Fruit fly (Drosophila melanogaster) whole organism, embryonic: ENCODE data around the gene CG12661.

Source experiments
- Atf-2 ChIP-seq: fragments of 200-800 bp; sonication (Bioruptor generic); optimal IDR thresholded peaks from 2 replicates; lab custom pipeline; 2016; ENCODE audit warnings: missing biosample characterization, missing genetic modification characterization
- Blimp-1 ChIP-seq: fragments of 200-800 bp; sonication (Bioruptor generic); optimal IDR thresholded peaks from 3 replicates; lab custom pipeline; 2018; ENCODE audit warnings: missing biosample characterization, missing genetic modification characterization, mild to moderate bottlenecking, moderate library complexity, missing genetic modification reagents
- CG11456 ChIP-seq: fragments of 200-800 bp; sonication (Bioruptor generic); IDR thresholded peaks from 3 replicates; pipeline ENCODE4 v1.3.6; 2022; ENCODE audit warnings: missing biosample characterization, missing genetic modification characterization
- CG11723 ChIP-seq: fragments of 200-800 bp; sonication (Bioruptor generic); optimal IDR thresholded peaks from 2 replicates; lab custom pipeline; 2017; ENCODE audit warnings: missing biosample characterization, mild to moderate bottlenecking, missing genetic modification characterization
- CG12659 ChIP-seq: fragments of 200-800 bp; sonication (Bioruptor generic); optimal IDR thresholded peaks from 3 replicates; lab custom pipeline; 2017; ENCODE audit warnings: mild to moderate bottlenecking, missing biosample characterization, missing genetic modification reagents, missing genetic modification characterization
- CG12769 ChIP-seq: fragments of 200-800 bp; sonication (Bioruptor generic); optimal IDR thresholded peaks from 2 replicates; lab custom pipeline; 2019; ENCODE audit warnings: missing biosample characterization, mild to moderate bottlenecking, missing genetic modification characterization, moderate library complexity
- CG14014 ChIP-seq: fragments of 200-800 bp; sonication (Bioruptor generic); IDR thresholded peaks from 2 replicates; pipeline ENCODE4 v1.3.6; 2022; ENCODE audit warnings: missing biosample characterization, missing genetic modification characterization
- CG14050 ChIP-seq: fragments of 200-800 bp; sonication (Bioruptor generic); IDR thresholded peaks from 3 replicates; pipeline ENCODE4 v1.3.6; 2022; ENCODE audit warnings: missing biosample characterization, missing genetic modification characterization
- CG15269 ChIP-seq: fragments of 200-800 bp; sonication (Bioruptor generic); optimal IDR thresholded peaks from 2 replicates; lab custom pipeline; 2018; ENCODE audit warnings: missing biosample characterization, mild to moderate bottlenecking, missing genetic modification characterization, moderate library complexity
- CG1603 ChIP-seq: fragments of 200-800 bp; sonication (Bioruptor generic); optimal IDR thresholded peaks from 2 replicates; lab custom pipeline; 2019; ENCODE audit warnings: missing biosample characterization, mild to moderate bottlenecking, missing genetic modification characterization, moderate library complexity
- CG17829 ChIP-seq: fragments of 200-800 bp; optimal IDR thresholded peaks from 2 replicates; lab custom pipeline; 2019; ENCODE audit warnings: missing biosample characterization, mild to moderate bottlenecking, missing genetic modification characterization, moderate library complexity
- CG18476 ChIP-seq: fragments of 200-800 bp; sonication (Bioruptor generic); optimal IDR thresholded peaks from 2 replicates; lab custom pipeline; 2016; ENCODE audit warnings: missing biosample characterization, mild to moderate bottlenecking, missing genetic modification characterization
- CG18599 ChIP-seq: fragments of 200-800 bp; sonication (Bioruptor generic); optimal IDR thresholded peaks from 3 replicates; lab custom pipeline; 2017; ENCODE audit warnings: missing biosample characterization, missing genetic modification characterization, mild to moderate bottlenecking, moderate library complexity, missing genetic modification reagents
- CG31441 ChIP-seq: fragments of 200-800 bp; sonication (Bioruptor generic); IDR thresholded peaks from 2 replicates; pipeline ENCODE4 v1.3.6; 2022; ENCODE audit warnings: missing biosample characterization, missing genetic modification characterization
- CG42726 ChIP-seq: fragments of 200-800 bp; sonication (Bioruptor generic); IDR thresholded peaks from 2 replicates; pipeline ENCODE4 v1.3.6; 2022; ENCODE audit warnings: missing biosample characterization, missing genetic modification characterization; ENCODE audit not compliant: partially characterized antibody
- CG8388 ChIP-seq: fragments of 200-800 bp; sonication (Bioruptor generic); optimal IDR thresholded peaks from 2 replicates; lab custom pipeline; 2019; ENCODE audit warnings: missing biosample characterization, mild to moderate bottlenecking, missing genetic modification characterization, moderate library complexity
- CG8924 ChIP-seq: fragments of 200-800 bp; optimal IDR thresholded peaks from 3 replicates; lab custom pipeline; 2019; ENCODE audit warnings: missing biosample characterization, mild to moderate bottlenecking, missing genetic modification characterization, moderate library complexity
- CoRest ChIP-seq: fragments of 200-800 bp; sonication (Bioruptor generic); optimal IDR thresholded peaks from 3 replicates; lab custom pipeline; 2018; ENCODE audit warnings: missing biosample characterization, mild to moderate bottlenecking, missing genetic modification characterization, moderate library complexity
- Doc3 ChIP-seq: fragments of 200-800 bp; sonication (Bioruptor generic); IDR thresholded peaks from 3 replicates; pipeline ENCODE4 v1.3.6; 2022; ENCODE audit warnings: missing biosample characterization, missing genetic modification characterization; ENCODE audit not compliant: partially characterized antibody
- Elba2 ChIP-seq: fragments of 200-800 bp; sonication (Bioruptor generic); optimal IDR thresholded peaks from 3 replicates; lab custom pipeline; 2016; ENCODE audit warnings: missing biosample characterization, missing genetic modification characterization
- HLH54F ChIP-seq: fragments of 200-800 bp; sonication (Bioruptor generic); optimal IDR thresholded peaks from 3 replicates; lab custom pipeline; 2016; ENCODE audit warnings: missing biosample characterization, missing genetic modification characterization
- MTF-1 ChIP-seq: fragments of 200-800 bp; sonication (Bioruptor generic); optimal IDR thresholded peaks from 2 replicates; lab custom pipeline; 2018; ENCODE audit warnings: missing biosample characterization, mild to moderate bottlenecking, missing genetic modification characterization, borderline replicate concordance
- Neu2 ChIP-seq: fragments of 200-800 bp; sonication (Bioruptor generic); optimal IDR thresholded peaks from 3 replicates; lab custom pipeline; 2016; ENCODE audit warnings: missing biosample characterization, missing genetic modification characterization, borderline replicate concordance
- Nf-YA ChIP-seq: fragments of 200-800 bp; sonication (Bioruptor generic); IDR thresholded peaks from 2 replicates; pipeline ENCODE4 v1.3.6; 2022; ENCODE audit warnings: missing biosample characterization, missing genetic modification characterization
- Nf-YC ChIP-seq: fragments of 200-800 bp; optimal IDR thresholded peaks from 3 replicates; lab custom pipeline; 2019; ENCODE audit warnings: missing biosample characterization, mild to moderate bottlenecking, missing genetic modification characterization, moderate library complexity
- Opbp ChIP-seq: fragments of 200-800 bp; sonication (Bioruptor generic); IDR thresholded peaks from 3 replicates; pipeline ENCODE4 v1.3.6; 2022; ENCODE audit warnings: missing biosample characterization, missing genetic modification characterization; ENCODE audit not compliant: partially characterized antibody
- PHDP ChIP-seq: fragments of 200-800 bp; sonication (Bioruptor generic); optimal IDR thresholded peaks from 3 replicates; lab custom pipeline; 2018; ENCODE audit warnings: missing biosample characterization, mild to moderate bottlenecking, missing genetic modification characterization, moderate library complexity
- Tbp ChIP-seq: fragments of >200 bp; optimal IDR thresholded peaks from 2 replicates; lab custom pipeline; 2018; ENCODE audit warnings: missing biosample characterization, missing genetic modification characterization
- Usf ChIP-seq: fragments of 200-800 bp; sonication (Bioruptor generic); optimal IDR thresholded peaks from 2 replicates; lab custom pipeline; 2017; ENCODE audit warnings: missing genotype, missing biosample characterization, missing genetic modification characterization
- Vsx1 ChIP-seq: fragments of 200-800 bp; sonication (Bioruptor generic); optimal IDR thresholded peaks from 2 replicates; lab custom pipeline; 2017; ENCODE audit warnings: missing biosample characterization, mild to moderate bottlenecking, missing genetic modification characterization, missing genetic modification reagents
- Xrp1 ChIP-seq: fragments of 200-800 bp; sonication (Bioruptor generic); IDR thresholded peaks from 2 replicates; pipeline ENCODE4 v1.3.6; 2022; ENCODE audit warnings: missing biosample characterization, missing genetic modification characterization
- ap ChIP-seq: fragments of 200-800 bp; sonication (Bioruptor generic); IDR thresholded peaks from 2 replicates; pipeline ENCODE4 v1.3.6; 2022; ENCODE audit warnings: missing biosample characterization, missing genetic modification characterization
- ara ChIP-seq: fragments of 200-800 bp; sonication (Bioruptor generic); IDR thresholded peaks from 2 replicates; pipeline ENCODE4 v1.3.6; 2022; ENCODE audit warnings: missing biosample characterization, missing genetic modification characterization
- btn ChIP-seq: fragments of 200-800 bp; sonication (Bioruptor generic); optimal IDR thresholded peaks from 2 replicates; lab custom pipeline; 2016; ENCODE audit warnings: missing biosample characterization, missing genetic modification characterization
- ci ChIP-seq: fragments of 200-800 bp; sonication (Bioruptor generic); IDR thresholded peaks from 3 replicates; pipeline ENCODE4 v1.3.6; 2022; ENCODE audit warnings: missing biosample characterization, missing genetic modification characterization
- eyg ChIP-seq: fragments of 200-800 bp; sonication (Bioruptor generic); optimal IDR thresholded peaks from 3 replicates; lab custom pipeline; 2016; ENCODE audit warnings: missing biosample characterization, missing genetic modification characterization
- gcm ChIP-seq: fragments of 200-800 bp; sonication (Bioruptor generic); optimal IDR thresholded peaks from 2 replicates; lab custom pipeline; 2019; ENCODE audit warnings: missing biosample characterization, mild to moderate bottlenecking, missing genetic modification characterization, moderate library complexity
- her ChIP-seq: fragments of 200-800 bp; sonication (Bioruptor generic); optimal IDR thresholded peaks from 2 replicates; lab custom pipeline; 2016; ENCODE audit warnings: missing biosample characterization, missing genetic modification characterization
- jigr1 ChIP-seq: fragments of 200-800 bp; sonication (Bioruptor generic); IDR thresholded peaks from 3 replicates; pipeline ENCODE4 v1.3.6; 2022; ENCODE audit warnings: missing biosample characterization, missing genetic modification characterization
- mam ChIP-seq: fragments of 200-800 bp; sonication (Bioruptor generic); optimal IDR thresholded peaks from 3 replicates; lab custom pipeline; 2016; ENCODE audit warnings: missing biosample characterization, missing genetic modification characterization
- mirr ChIP-seq: fragments of 200-800 bp; sonication (Bioruptor generic); optimal IDR thresholded peaks from 3 replicates; lab custom pipeline; 2018; ENCODE audit warnings: missing biosample characterization, mild to moderate bottlenecking, missing genetic modification characterization
- p53 ChIP-seq: fragments of 200-800 bp; sonication (Bioruptor generic); optimal IDR thresholded peaks from 2 replicates; lab custom pipeline; 2016; ENCODE audit warnings: missing biosample characterization, missing genetic modification characterization
- row ChIP-seq: fragments of 200-800 bp; sonication (Bioruptor generic); IDR thresholded peaks from 3 replicates; pipeline ENCODE4 v1.3.6; 2022; ENCODE audit warnings: missing biosample characterization, missing genetic modification characterization
- seq ChIP-seq: fragments of 200-800 bp; sonication (Bioruptor generic); IDR thresholded peaks from 2 replicates; pipeline ENCODE4 v1.3.6; 2022; ENCODE audit warnings: missing biosample characterization, missing genetic modification characterization
- tgo ChIP-seq: fragments of 200-800 bp; sonication (Bioruptor generic); IDR thresholded peaks from 3 replicates; pipeline ENCODE4 v1.3.6; 2022; ENCODE audit warnings: missing biosample characterization, missing genetic modification characterization
- tll ChIP-seq, 2 experiments: fragments of 200-800 bp in 1 of 2; fragments of >200 bp in 1 of 2; sonication (Bioruptor generic) in 1 of 2; optimal IDR thresholded peaks; 2 replicates each; lab custom pipeline; 2017 to 2019; ENCODE audit warnings: missing biosample characterization in 2 of 2, missing genetic modification characterization in 2 of 2, mild to moderate bottlenecking in 1 of 2, moderate library complexity in 1 of 2
- tup ChIP-seq: fragments of 200-800 bp; sonication (Bioruptor generic); optimal IDR thresholded peaks from 2 replicates; lab custom pipeline; 2016; ENCODE audit warnings: missing biosample characterization, mild to moderate bottlenecking, missing genetic modification characterization, moderate library complexity
- twi ChIP-seq: fragments of 200-800 bp; optimal IDR thresholded peaks from 2 replicates; lab custom pipeline; 2019; ENCODE audit warnings: missing biosample characterization, mild to moderate bottlenecking, missing genetic modification characterization, moderate library complexity
- unpg ChIP-seq: fragments of 200-800 bp; sonication (Bioruptor generic); optimal IDR thresholded peaks from 3 replicates; lab custom pipeline; 2018; ENCODE audit warnings: missing biosample characterization, mild to moderate bottlenecking, missing genetic modification characterization, moderate library complexity
- usp ChIP-seq: fragments of >200 bp; optimal IDR thresholded peaks from 2 replicates; lab custom pipeline; 2017; ENCODE audit warnings: missing biosample characterization, missing genetic modification characterization

Gene CG12661

DNA sequence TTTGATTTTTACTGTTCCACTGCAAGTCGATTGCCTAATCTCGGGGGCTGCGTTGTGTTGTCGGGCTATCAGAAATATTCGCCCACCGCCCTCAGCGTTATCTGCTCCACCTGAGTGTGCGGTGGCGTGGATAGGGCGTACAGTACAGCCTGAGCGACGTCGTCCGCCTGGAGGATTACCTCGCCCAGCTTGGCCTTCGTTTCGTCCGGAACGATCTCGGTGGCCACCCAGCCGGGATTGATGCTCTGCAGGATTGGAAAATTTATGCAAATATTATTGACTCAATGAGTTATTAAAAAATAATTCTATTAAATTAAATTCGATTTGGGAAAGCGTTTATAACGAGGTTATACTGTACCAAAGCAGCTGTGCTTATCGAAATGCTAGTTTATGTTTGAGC lies 49.6 kb upstream of the CG12661 start (continued):
- no peak for TF ChIP-seq Nf-YC (tag; lab: Kevin White, UChicago)
- TF ChIP-seq Neu2 (GFP tag; lab: Kevin White, UChicago), result no peak
- TF ChIP-seq ci (GFP tag; lab: Robert Waterston, UW), result 0 out of 3 replicates have a peak, but pooled peaks have one; percentile 41
- no peak for TF ChIP-seq Usf (GFP tag; lab: Kevin White, UChicago)
- TF ChIP-seq HLH54F, result no peak
- peak; percentile 46 for TF ChIP-seq CG12769 (tag; lab: Kevin White, UChicago)
- no peak for TF ChIP-seq jigr1
- TF ChIP-seq Blimp-1, result no peak
- TF ChIP-seq PHDP (tag; lab: Kevin White, UChicago), result peak; percentile 27
- TF ChIP-seq CG11723 (GFP tag; lab: Kevin White, UChicago), result no peak
- no peak for TF ChIP-seq CG42726
- no peak for TF ChIP-seq CG31441 (GFP tag; lab: Robert Waterston, UW)
- TF ChIP-seq Xrp1, result no peak
- TF ChIP-seq ap (GFP tag; lab: Robert Waterston, UW), result no peak
- no peak for TF ChIP-seq usp
- TF ChIP-seq Elba2 (GFP tag; lab: Kevin White, UChicago), result no peak
- peak; percentile 38 for TF ChIP-seq CoRest
- peak; percentile 37 for TF ChIP-seq unpg (GFP tag; lab: Kevin White, UChicago)
- no peak for TF ChIP-seq CG8924
- TF ChIP-seq Tbp, result no peak
- TF ChIP-seq CG1603 (tag; lab: Kevin White, UChicago), result peak; percentile 22
- no peak for TF ChIP-seq Doc3
- 0 out of 2 replicates have a peak, but pooled peaks have one; percentile 23 for TF ChIP-seq Nf-YA
- TF ChIP-seq CG8388 (GFP tag; lab: Kevin White, UChicago), result no peak
- no peak for TF ChIP-seq twi (tag; lab: Kevin White, UChicago)
- no peak for TF ChIP-seq her (GFP tag; lab: Kevin White, UChicago)
- no peak for TF ChIP-seq btn (GFP tag; lab: Kevin White, UChicago)
- peak; percentile 36 for TF ChIP-seq CG12659 (GFP tag; lab: Kevin White, UChicago)
- TF ChIP-seq Vsx1 (GFP tag; lab: Kevin White, UChicago), result no peak
- peak; percentile 26; the same call in 1 of the 3 replicates for TF ChIP-seq CG14050 (GFP tag; lab: Robert Waterston, UW)
- TF ChIP-seq ara (GFP tag; lab: Robert Waterston, UW), result no peak
- TF ChIP-seq CG18476 (GFP tag; lab: Kevin White, UChicago), result no peak
- TF ChIP-seq MTF-1 (GFP tag; lab: Kevin White, UChicago), result no peak
- TF ChIP-seq CG14014 (GFP tag; lab: Robert Waterston, UW), result 0 out of 2 replicates have a peak, but pooled peaks have one; percentile 28
- peak; percentile 46 for TF ChIP-seq CG18599 (GFP tag; lab: Kevin White, UChicago)
- TF ChIP-seq seq (GFP tag; lab: Robert Waterston, UW), result no peak
- no peak for TF ChIP-seq tup
- 0 out of 3 replicates have a peak, but pooled peaks have one; percentile 37 for TF ChIP-seq CG11456 (GFP tag; lab: Robert Waterston, UW)
- no peak for TF ChIP-seq CG17829
- TF ChIP-seq gcm (GFP tag; lab: Kevin White, UChicago), result no peak
- TF ChIP-seq row (GFP tag; lab: Robert Waterston, UW), result peak; percentile 90
- TF ChIP-seq tgo (GFP tag; lab: Robert Waterston, UW), result peak; percentile 38; the same call in 2 of the 3 replicates
- TF ChIP-seq eyg (GFP tag; lab: Kevin White, UChicago), result no peak
- TF ChIP-seq Opbp (GFP tag; lab: Robert Waterston, UW), result no peak
- peak; percentile 45 for TF ChIP-seq CG15269 (tag; lab: Kevin White, UChicago)
- TF ChIP-seq mam (GFP tag; lab: Kevin White, UChicago), result no peak
- no peak for TF ChIP-seq tll (GFP tag; optimal IDR thresholded peaks at IDR 0.05; lab: Kevin White, UChicago)
- no peak for TF ChIP-seq Atf-2 (GFP tag; lab: Kevin White, UChicago)
- no peak for TF ChIP-seq p53 (GFP tag; lab: Kevin White, UChicago)
- no peak for TF ChIP-seq mirr (GFP tag; lab: Kevin White, UChicago)
